Worm (Caenorhabditis elegans) whole organism, L2 larva: ENCODE results near the gene dnj-20.

Experiments used
- C34F6.9 ChIP-seq: fragments of 150-350 bp; optimal IDR thresholded peaks from 2 replicates; lab custom pipeline; 2014; ENCODE audit warnings: missing biosample characterization, missing genetic modification characterization
- F13H6.1 ChIP-seq: sonication (generic microtip); optimal IDR thresholded peaks from 2 replicates; lab custom pipeline; 2016; ENCODE audit warnings: missing genetic modification characterization, missing compliant biosample characterization
- R02D3.7 ChIP-seq: fragments of 150-350 bp; optimal IDR thresholded peaks from 2 replicates; lab custom pipeline; 2014; ENCODE audit warnings: missing biosample characterization, missing genetic modification characterization
- ZK546.5 ChIP-seq: sonication (generic microtip); optimal IDR thresholded peaks from 2 replicates; lab custom pipeline; 2017; ENCODE audit warnings: missing biosample characterization, missing genetic modification characterization
- alr-1 ChIP-seq: fragments of 150-350 bp; optimal IDR thresholded peaks from 2 replicates; lab custom pipeline; 2014; ENCODE audit warnings: missing biosample characterization, missing genetic modification characterization
- aly-2 ChIP-seq: fragments of 150-350 bp; optimal IDR thresholded peaks from 2 replicates; lab custom pipeline; 2014; ENCODE audit warnings: missing biosample characterization, missing genetic modification characterization
- ama-1 ChIP-seq: fragments of 150-350 bp; optimal IDR thresholded peaks from 2 replicates; lab custom pipeline; 2018; ENCODE audit warnings: inconsistent platforms
- blmp-1 ChIP-seq: sonication (generic microtip); optimal IDR thresholded peaks from 2 replicates; lab custom pipeline; 2017; ENCODE audit warnings: missing genetic modification characterization, mild to moderate bottlenecking, missing compliant biosample characterization, antibody characterized with exemption, moderate library complexity; ENCODE audit not compliant: insufficient read depth
- ceh-16 ChIP-seq: fragments of 150-350 bp; optimal IDR thresholded peaks from 2 replicates; lab custom pipeline; 2014; ENCODE audit warnings: missing biosample characterization, missing genetic modification characterization
- ceh-82 ChIP-seq: fragments of 150-350 bp; optimal IDR thresholded peaks from 2 replicates; lab custom pipeline; 2014; ENCODE audit warnings: missing biosample characterization, missing genetic modification characterization
- crh-2 ChIP-seq: sonication (generic microtip); optimal IDR thresholded peaks from 2 replicates; lab custom pipeline; 2017; ENCODE audit warnings: missing biosample characterization, missing genetic modification characterization
- egl-27 ChIP-seq: sonication (generic microtip); optimal IDR thresholded peaks from 3 replicates; lab custom pipeline; 2017; ENCODE audit warnings: missing biosample characterization, missing genetic modification reagents, missing genetic modification characterization
- elt-1 ChIP-seq: fragments of 150-350 bp; optimal IDR thresholded peaks from 2 replicates; lab custom pipeline; 2014; ENCODE audit warnings: missing biosample characterization, missing genetic modification characterization
- elt-3 ChIP-seq: sonication (generic microtip); optimal IDR thresholded peaks from 2 replicates; lab custom pipeline; 2017; ENCODE audit warnings: missing biosample characterization, missing genetic modification characterization
- fos-1 ChIP-seq: fragments of 150-350 bp; optimal IDR thresholded peaks from 2 replicates; lab custom pipeline; 2014; ENCODE audit warnings: missing biosample characterization, missing genetic modification characterization
- gmeb-1 ChIP-seq: fragments of 150-350 bp; optimal IDR thresholded peaks from 2 replicates; lab custom pipeline; 2014; ENCODE audit warnings: missing biosample characterization, missing genetic modification characterization
- lin-13 ChIP-seq: fragments of 150-350 bp; optimal IDR thresholded peaks from 2 replicates; lab custom pipeline; 2014; ENCODE audit warnings: missing biosample characterization, missing genetic modification reagents, missing genetic modification characterization
- lin-39 ChIP-seq: fragments of 150-350 bp; optimal IDR thresholded peaks from 2 replicates; lab custom pipeline; 2014; ENCODE audit warnings: missing biosample characterization, missing genetic modification reagents, missing genetic modification characterization
- lsy-2 ChIP-seq, 2 experiments: fragments of 150-350 bp in 1 of 2; sonication (generic microtip) in 1 of 2; optimal IDR thresholded peaks; 2 replicates each; lab custom pipeline; 2014 to 2017; ENCODE audit warnings: missing biosample characterization in 2 of 2, missing genetic modification characterization in 2 of 2
- mab-5 ChIP-seq: fragments of 150-350 bp; optimal IDR thresholded peaks from 2 replicates; lab custom pipeline; 2014; ENCODE audit warnings: missing biosample characterization, missing genetic modification characterization
- mbf-1 ChIP-seq: sonication (generic microtip); optimal IDR thresholded peaks from 2 replicates; lab custom pipeline; 2017; ENCODE audit warnings: missing biosample characterization, missing genetic modification characterization
- nhr-10 ChIP-seq: sonication (generic microtip); optimal IDR thresholded peaks from 2 replicates; lab custom pipeline; 2017; ENCODE audit warnings: missing biosample characterization, missing genetic modification characterization
- nhr-11 ChIP-seq: fragments of 150-350 bp; optimal IDR thresholded peaks from 2 replicates; lab custom pipeline; 2014; ENCODE audit warnings: missing biosample characterization, missing genetic modification characterization
- nhr-129 ChIP-seq: fragments of 150-350 bp; optimal IDR thresholded peaks from 2 replicates; lab custom pipeline; 2014; ENCODE audit warnings: missing biosample characterization, missing genetic modification characterization
- nhr-21 ChIP-seq: fragments of 150-350 bp; optimal IDR thresholded peaks from 2 replicates; lab custom pipeline; 2014; ENCODE audit warnings: missing biosample characterization, missing genetic modification characterization
- nhr-237 ChIP-seq: fragments of 150-350 bp; optimal IDR thresholded peaks from 2 replicates; lab custom pipeline; 2014; ENCODE audit warnings: missing biosample characterization, missing genetic modification characterization
- nhr-25 ChIP-seq: fragments of 150-350 bp; sonication (generic microtip); optimal IDR thresholded peaks from 3 replicates; lab custom pipeline; 2014; ENCODE audit warnings: missing biosample characterization, missing genetic modification characterization
- nhr-6 ChIP-seq: fragments of 150-350 bp; optimal IDR thresholded peaks from 2 replicates; lab custom pipeline; 2014; ENCODE audit warnings: missing biosample characterization, missing genetic modification characterization
- sem-4 ChIP-seq: fragments of 150-350 bp; optimal IDR thresholded peaks from 2 replicates; lab custom pipeline; 2014; ENCODE audit warnings: missing biosample characterization, missing genetic modification reagents, missing genetic modification characterization
- skn-1 ChIP-seq: sonication (generic microtip); optimal IDR thresholded peaks from 2 replicates; lab custom pipeline; 2017; ENCODE audit warnings: missing biosample characterization, missing genetic modification characterization
- sma-3 ChIP-seq: sonication (generic microtip); optimal IDR thresholded peaks from 2 replicates; lab custom pipeline; 2016; ENCODE audit warnings: missing genetic modification reagents, missing genetic modification characterization, missing compliant biosample characterization
- sma-9 ChIP-seq, 2 experiments: fragments of 150-350 bp in 1 of 2; sonication (generic microtip) in 1 of 2; optimal IDR thresholded peaks; 2 replicates each; lab custom pipeline; 2014 to 2016; ENCODE audit warnings: missing genetic modification characterization in 2 of 2, mild to moderate bottlenecking in 1 of 2, missing biosample characterization in 1 of 2, missing compliant biosample characterization in 1 of 2, missing genetic modification reagents in 1 of 2, moderate library complexity in 1 of 2
- snpc-4 ChIP-seq: fragments of 150-350 bp; optimal IDR thresholded peaks from 2 replicates; lab custom pipeline; 2014; ENCODE audit warnings: missing biosample characterization, missing genetic modification characterization
- unc-39 ChIP-seq: fragments of 150-350 bp; optimal IDR thresholded peaks from 2 replicates; lab custom pipeline; 2014; ENCODE audit warnings: missing biosample characterization, missing genetic modification characterization
- unc-55 ChIP-seq: fragments of 150-350 bp; sonication (generic microtip); optimal IDR thresholded peaks from 3 replicates; lab custom pipeline; 2014; ENCODE audit warnings: missing biosample characterization, missing genetic modification reagents, missing genetic modification characterization
- zag-1 ChIP-seq: fragments of 150-350 bp; optimal IDR thresholded peaks from 2 replicates; lab custom pipeline; 2014; ENCODE audit warnings: missing biosample characterization, missing genetic modification characterization
- ztf-1 ChIP-seq: fragments of 200-800 bp; sonication (Bioruptor generic); conservative IDR thresholded peaks from 2 replicates; pipeline ENCODE4 v1.3.6; 2022; ENCODE audit warnings: missing genetic modification characterization, missing compliant biosample characterization
- ztf-11 ChIP-seq: sonication (generic microtip); optimal IDR thresholded peaks from 2 replicates; lab custom pipeline; 2017; ENCODE audit warnings: missing biosample characterization, missing genetic modification characterization

Gene dnj-20

ce11 chrII:9594924-9595323 is 29.1 kb downstream of the dnj-20 start, which contains the start of gene E02H1.5:
Gene E02H1.5 (plus strand): TSS chrII:9595224.
- TF ChIP-seq ama-1 (no peak), ZK546.5 (no peak), mab-5 (tag; lab: Kevin White, UChicago) (no peak), snpc-4 (no peak), egl-27 (tag; lab: Kevin White, UChicago) (no peak), ceh-16 (tag; lab: Kevin White, UChicago) (no peak), crh-2 (no peak)

- TF ChIP-seq sma-3 (GFP tag; lab: Kevin White, UChicago) (no peak), mab-5 (tag; lab: Kevin White, UChicago) (no peak), skn-1 (tag; lab: Kevin White, UChicago) (no peak), C34F6.9 (tag; lab: Kevin White, UChicago) (no peak), zag-1 (no peak), nhr-10 (tag; lab: Kevin White, UChicago) (no peak), nhr-237 (tag; lab: Kevin White, UChicago) (no peak), lsy-2 (tag; optimal IDR thresholded peaks at IDR 0.05; lab: Kevin White, UChicago) (no peak), elt-1 (tag; lab: Kevin White, UChicago) (no peak), nhr-11 (tag; lab: Kevin White, UChicago) (no peak), ama-1 (no peak), ztf-11 (tag; lab: Kevin White, UChicago) (no peak), nhr-25 (tag; lab: Kevin White, UChicago) (no peak), alr-1 (tag; lab: Kevin White, UChicago) (no peak), ceh-16 (tag; lab: Kevin White, UChicago) (no peak), egl-27 (tag; lab: Kevin White, UChicago) (no peak), unc-39 (tag; lab: Kevin White, UChicago) (no peak), elt-3 (no peak)
Measured at ce11 chrII:9592737-9593136, 31.2 kb downstream of the dnj-20 start, which contains the start of gene parp-2. Gene parp-2 (plus strand): TSS chrII:9593037.

ce11 chrII:9591071-9591470 is 32.9 kb downstream of the dnj-20 start, which contains the start of the genes E02H1.1 and tag-124:
Gene E02H1.1 (minus strand): TSS chrII:9591164.
Gene tag-124 (plus strand): TSS chrII:9591292.
- TF ChIP-seq ztf-1 (GFP tag; lab: Robert Waterston, UW) = no peak
- peak; percentile 69 for TF ChIP-seq mab-5 (tag; lab: Kevin White, UChicago)
- TF ChIP-seq R02D3.7 (tag; lab: Kevin White, UChicago) = no peak
- peak; percentile 64 for TF ChIP-seq nhr-6
- TF ChIP-seq F13H6.1 (tag; lab: Kevin White, UChicago) = peak; percentile 75
- TF ChIP-seq lin-39 = no peak
- peak; percentile 81 for TF ChIP-seq C34F6.9 (tag; lab: Kevin White, UChicago)
- TF ChIP-seq ceh-16 (tag; lab: Kevin White, UChicago) = no peak
- peak; percentile 27 for TF ChIP-seq fos-1 (tag; lab: Kevin White, UChicago)
- peak; percentile 12 for TF ChIP-seq blmp-1 (tag; lab: Kevin White, UChicago)
- TF ChIP-seq sma-9 (GFP tag; optimal IDR thresholded peaks at IDR 0.05; lab: Kevin White, UChicago) = peak; percentile 92
- TF ChIP-seq sma-9 (tag; optimal IDR thresholded peaks at IDR 0.05; lab: Kevin White, UChicago) = no peak
- peak; percentile 89 for TF ChIP-seq unc-55 (GFP tag; lab: Kevin White, UChicago)
- TF ChIP-seq nhr-129 (tag; lab: Kevin White, UChicago) = peak; percentile 67
- TF ChIP-seq lsy-2 (tag; optimal IDR thresholded peaks at IDR 0.05; lab: Kevin White, UChicago) = peak; percentile 67 to 89
- TF ChIP-seq skn-1 (tag; lab: Kevin White, UChicago) = no peak
- TF ChIP-seq snpc-4 = peak; percentile 49
- peak; percentile 66 for TF ChIP-seq nhr-21 (tag; lab: Kevin White, UChicago)
- peak; percentile 38 for TF ChIP-seq egl-27 (tag; lab: Kevin White, UChicago)
- no peak for TF ChIP-seq aly-2 (tag; lab: Kevin White, UChicago)
- peak; percentile 72 for TF ChIP-seq crh-2
- peak; percentile 61 for TF ChIP-seq gmeb-1 (tag; lab: Kevin White, UChicago)
- no peak for TF ChIP-seq ZK546.5
- TF ChIP-seq sma-3 (GFP tag; lab: Kevin White, UChicago) = peak; percentile 88
- TF ChIP-seq lin-13 = peak; percentile 51
- TF ChIP-seq sem-4 (tag; lab: Kevin White, UChicago) = peak; percentile 66
- peak; percentile 77 for TF ChIP-seq nhr-25 (tag; lab: Kevin White, UChicago)
- TF ChIP-seq, all 48 proteins: peak for 19

- TF ChIP-seq mbf-1 (tag; lab: Kevin White, UChicago) (no peak), mab-5 (tag; lab: Kevin White, UChicago) (no peak), ceh-82 (tag; lab: Kevin White, UChicago) (no peak), lin-13 (no peak), sma-3 (GFP tag; lab: Kevin White, UChicago) (no peak), crh-2 (no peak), ztf-1 (GFP tag; lab: Robert Waterston, UW) (no peak)
Measured at ce11 chrII:9589667-9590066, 34.3 kb downstream of the dnj-20 start, which contains the start of gene eral-1. Gene eral-1 (minus strand): TSS chrII:9589767.
